Fruit fly (Drosophila melanogaster) whole organism, embryonic: ENCODE measurements around the gene Jhbp13.

Experiments used
- Asciz ChIP-seq: fragments of 200-800 bp; sonication (Bioruptor generic); optimal IDR thresholded peaks from 2 replicates; lab custom pipeline; 2017; ENCODE audit warnings: missing biosample characterization, mild to moderate bottlenecking, missing genetic modification characterization, missing genetic modification reagents
- CG10274 ChIP-seq: fragments of 200-800 bp; sonication (Bioruptor generic); optimal IDR thresholded peaks from 3 replicates; lab custom pipeline; 2017; ENCODE audit warnings: missing biosample characterization, mild to moderate bottlenecking, missing genetic modification characterization
- CG10565 ChIP-seq: fragments of 200-800 bp; sonication (Bioruptor generic); optimal IDR thresholded peaks from 3 replicates; lab custom pipeline; 2016; ENCODE audit warnings: missing biosample characterization, mild to moderate bottlenecking, missing genetic modification characterization
- CG11085 ChIP-seq: fragments of 200-800 bp; sonication (Bioruptor generic); IDR thresholded peaks from 2 replicates; pipeline ENCODE4 v1.3.6; 2022; ENCODE audit warnings: missing biosample characterization, missing genetic modification characterization
- CG11504 ChIP-seq: fragments of 200-800 bp; sonication (Bioruptor generic); optimal IDR thresholded peaks from 3 replicates; lab custom pipeline; 2019; ENCODE audit warnings: missing biosample characterization, mild to moderate bottlenecking, missing genetic modification characterization, moderate library complexity
- CG11695 ChIP-seq: fragments of 200-800 bp; sonication (Bioruptor generic); IDR thresholded peaks from 3 replicates; pipeline ENCODE4 v1.3.6; 2022; ENCODE audit warnings: missing biosample characterization, missing genetic modification characterization
- CG12219 ChIP-seq: fragments of 200-800 bp; sonication (Bioruptor generic); optimal IDR thresholded peaks from 3 replicates; lab custom pipeline; 2018; ENCODE audit warnings: missing biosample characterization, mild to moderate bottlenecking, missing genetic modification characterization
- CG12769 ChIP-seq: fragments of 200-800 bp; sonication (Bioruptor generic); optimal IDR thresholded peaks from 2 replicates; lab custom pipeline; 2019; ENCODE audit warnings: missing biosample characterization, mild to moderate bottlenecking, missing genetic modification characterization, moderate library complexity
- CG14050 ChIP-seq: fragments of 200-800 bp; sonication (Bioruptor generic); IDR thresholded peaks from 3 replicates; pipeline ENCODE4 v1.3.6; 2022; ENCODE audit warnings: missing biosample characterization, missing genetic modification characterization
- CG18011 ChIP-seq: fragments of 200-800 bp; sonication (Bioruptor generic); optimal IDR thresholded peaks from 2 replicates; lab custom pipeline; 2017; ENCODE audit warnings: missing biosample characterization, missing genetic modification characterization, mild to moderate bottlenecking, moderate library complexity, missing genotype
- CG18262 ChIP-seq: fragments of 200-800 bp; optimal IDR thresholded peaks from 3 replicates; lab custom pipeline; 2019; ENCODE audit warnings: missing biosample characterization, mild to moderate bottlenecking, missing genetic modification characterization, moderate library complexity
- CG2199 ChIP-seq: fragments of 200-800 bp; sonication (Bioruptor generic); IDR thresholded peaks from 3 replicates; pipeline ENCODE4 v1.3.6; 2022; ENCODE audit warnings: missing biosample characterization, missing genetic modification characterization
- CG2202 ChIP-seq: fragments of 200-800 bp; sonication (Bioruptor generic); optimal IDR thresholded peaks from 2 replicates; lab custom pipeline; 2018; ENCODE audit warnings: missing biosample characterization, mild to moderate bottlenecking, missing genetic modification characterization
- CG4282 ChIP-seq: fragments of 200-800 bp; sonication (Bioruptor generic); optimal IDR thresholded peaks from 2 replicates; lab custom pipeline; 2016; ENCODE audit warnings: missing biosample characterization, missing genetic modification characterization
- CG4360 ChIP-seq: fragments of 200-800 bp; sonication (Bioruptor generic); IDR thresholded peaks from 2 replicates; pipeline ENCODE4 v1.3.6; 2022; ENCODE audit warnings: missing biosample characterization, missing genetic modification characterization
- CG5180 ChIP-seq: fragments of 200-800 bp; sonication (Bioruptor generic); optimal IDR thresholded peaks from 3 replicates; lab custom pipeline; 2017; ENCODE audit warnings: missing biosample characterization, missing genetic modification characterization, mild to moderate bottlenecking, moderate library complexity, missing genetic modification reagents
- CG6175 ChIP-seq: fragments of 200-800 bp; sonication (Bioruptor generic); IDR thresholded peaks from 3 replicates; pipeline ENCODE4 v1.3.6; 2022; ENCODE audit warnings: missing biosample characterization, missing genetic modification characterization
- CG6791 ChIP-seq: fragments of 200-800 bp; sonication (Bioruptor generic); IDR thresholded peaks from 3 replicates; pipeline ENCODE4 v1.3.6; 2022; ENCODE audit warnings: missing biosample characterization, missing genetic modification characterization; ENCODE audit not compliant: partially characterized antibody
- CG8290 ChIP-seq, 3 experiments: fragments of 200-800 bp; sonication (Bioruptor generic); optimal IDR thresholded peaks; 2 replicates each; lab custom pipeline; 2016 to 2019; ENCODE audit warnings: missing biosample characterization in 3 of 3, missing genetic modification characterization in 3 of 3, mild to moderate bottlenecking in 2 of 3, moderate library complexity in 1 of 3
- CG9797 ChIP-seq: fragments of 200-800 bp; sonication (Bioruptor generic); optimal IDR thresholded peaks from 3 replicates; lab custom pipeline; 2018; ENCODE audit warnings: missing biosample characterization, mild to moderate bottlenecking, missing genetic modification characterization
- Dfd ChIP-seq, 2 experiments: fragments of >200 bp; optimal IDR thresholded peaks; 2 replicates each; lab custom pipeline; 2017; ENCODE audit warnings: missing biosample characterization in 2 of 2, missing genetic modification characterization in 2 of 2
- Doc3 ChIP-seq: fragments of 200-800 bp; sonication (Bioruptor generic); IDR thresholded peaks from 3 replicates; pipeline ENCODE4 v1.3.6; 2022; ENCODE audit warnings: missing biosample characterization, missing genetic modification characterization; ENCODE audit not compliant: partially characterized antibody
- H2.0 ChIP-seq: fragments of 200-800 bp; sonication (Bioruptor generic); IDR thresholded peaks from 2 replicates; pipeline ENCODE4 v1.3.6; 2022; ENCODE audit warnings: missing biosample characterization, missing genetic modification characterization
- MBD-R2 ChIP-seq: fragments of 200-800 bp; sonication (Bioruptor generic); IDR thresholded peaks from 2 replicates; pipeline ENCODE4 v1.3.6; 2022; ENCODE audit warnings: missing biosample characterization, missing genetic modification characterization
- NC2α ChIP-seq: fragments of 200-800 bp; sonication (Bioruptor generic); optimal IDR thresholded peaks from 2 replicates; lab custom pipeline; 2016; ENCODE audit warnings: missing biosample characterization, missing genetic modification characterization
- Sry-β ChIP-seq: fragments of 200-800 bp; sonication (Bioruptor generic); optimal IDR thresholded peaks from 2 replicates; lab custom pipeline; 2018; ENCODE audit warnings: missing biosample characterization, mild to moderate bottlenecking, missing genetic modification characterization, moderate library complexity
- Ssrp ChIP-seq: fragments of 200-800 bp; sonication (Bioruptor generic); optimal IDR thresholded peaks from 2 replicates; lab custom pipeline; 2018; ENCODE audit warnings: missing biosample characterization, mild to moderate bottlenecking, missing genetic modification characterization, moderate library complexity
- Usf ChIP-seq: fragments of 200-800 bp; sonication (Bioruptor generic); optimal IDR thresholded peaks from 2 replicates; lab custom pipeline; 2017; ENCODE audit warnings: missing genotype, missing biosample characterization, missing genetic modification characterization
- Xrp1 ChIP-seq: fragments of 200-800 bp; sonication (Bioruptor generic); IDR thresholded peaks from 2 replicates; pipeline ENCODE4 v1.3.6; 2022; ENCODE audit warnings: missing biosample characterization, missing genetic modification characterization
- az2 ChIP-seq: fragments of 200-800 bp; sonication (Bioruptor generic); optimal IDR thresholded peaks from 3 replicates; lab custom pipeline; 2016; ENCODE audit warnings: missing biosample characterization, missing genetic modification characterization
- btn ChIP-seq: fragments of 200-800 bp; sonication (Bioruptor generic); optimal IDR thresholded peaks from 2 replicates; lab custom pipeline; 2016; ENCODE audit warnings: missing biosample characterization, missing genetic modification characterization
- cad ChIP-seq: fragments of >200 bp; optimal IDR thresholded peaks from 2 replicates; lab custom pipeline; 2017; ENCODE audit warnings: missing biosample characterization, missing genetic modification characterization
- crp ChIP-seq, 2 experiments: fragments of 200-800 bp; sonication (Bioruptor generic); optimal IDR thresholded peaks; 2 replicates in 1 of 2; 3 replicates in 1 of 2; lab custom pipeline; 2017; ENCODE audit warnings: missing biosample characterization in 2 of 2, missing genetic modification characterization in 2 of 2, mild to moderate bottlenecking in 1 of 2, moderate library complexity in 1 of 2
- da ChIP-seq: fragments of 200-800 bp; sonication (Bioruptor generic); optimal IDR thresholded peaks from 2 replicates; lab custom pipeline; 2016; ENCODE audit warnings: missing biosample characterization, missing genetic modification characterization
- dm ChIP-seq: fragments of 200-800 bp; sonication (Bioruptor generic); optimal IDR thresholded peaks from 3 replicates; lab custom pipeline; 2016; ENCODE audit warnings: missing biosample characterization, missing genetic modification characterization
- esg ChIP-seq: fragments of 200-800 bp; sonication (Bioruptor generic); conservative IDR thresholded peaks from 2 replicates; pipeline ENCODE4 v1.3.6; 2022; ENCODE audit warnings: missing biosample characterization, missing genetic modification characterization
- ftz-f1 ChIP-seq: fragments of 200-800 bp; sonication (Bioruptor generic); optimal IDR thresholded peaks from 2 replicates; lab custom pipeline; 2016; ENCODE audit warnings: missing biosample characterization, missing genetic modification characterization
- fu2 ChIP-seq: fragments of 200-800 bp; sonication (Bioruptor generic); optimal IDR thresholded peaks from 2 replicates; lab custom pipeline; 2016; ENCODE audit warnings: missing biosample characterization, missing genetic modification characterization
- kah ChIP-seq: fragments of 200-800 bp; sonication (Bioruptor generic); optimal IDR thresholded peaks from 2 replicates; lab custom pipeline; 2018; ENCODE audit warnings: missing biosample characterization, mild to moderate bottlenecking, missing genetic modification characterization
- kay ChIP-seq: fragments of 200-800 bp; sonication (Bioruptor generic); optimal IDR thresholded peaks from 2 replicates; lab custom pipeline; 2016; ENCODE audit warnings: missing biosample characterization, missing genetic modification characterization
- kni ChIP-seq: fragments of 200-800 bp; sonication (Bioruptor generic); optimal IDR thresholded peaks from 3 replicates; lab custom pipeline; 2017; ENCODE audit warnings: mild to moderate bottlenecking, missing biosample characterization, missing genetic modification reagents, missing genetic modification characterization
- odd ChIP-seq: fragments of 200-800 bp; sonication (Bioruptor generic); optimal IDR thresholded peaks from 2 replicates; lab custom pipeline; 2017; ENCODE audit warnings: missing biosample characterization, mild to moderate bottlenecking, missing genetic modification characterization
- pzg ChIP-seq: fragments of 200-800 bp; sonication (Bioruptor generic); optimal IDR thresholded peaks from 3 replicates; lab custom pipeline; 2018; ENCODE audit warnings: missing biosample characterization, mild to moderate bottlenecking, missing genetic modification characterization, moderate library complexity
- schlank ChIP-seq: fragments of 200-800 bp; sonication (Bioruptor generic); optimal IDR thresholded peaks from 2 replicates; lab custom pipeline; 2018; ENCODE audit warnings: missing biosample characterization, mild to moderate bottlenecking, missing genetic modification characterization
- scrt ChIP-seq: fragments of 200-800 bp; sonication (Bioruptor generic); optimal IDR thresholded peaks from 2 replicates; lab custom pipeline; 2018; ENCODE audit warnings: missing biosample characterization, mild to moderate bottlenecking, missing genetic modification characterization, moderate library complexity
- seq ChIP-seq: fragments of 200-800 bp; sonication (Bioruptor generic); IDR thresholded peaks from 2 replicates; pipeline ENCODE4 v1.3.6; 2022; ENCODE audit warnings: missing biosample characterization, missing genetic modification characterization
- tin ChIP-seq: fragments of 200-800 bp; sonication (Bioruptor generic); optimal IDR thresholded peaks from 3 replicates; lab custom pipeline; 2016; ENCODE audit warnings: missing biosample characterization, missing genetic modification characterization
- tio ChIP-seq: fragments of 200-800 bp; sonication (Bioruptor generic); optimal IDR thresholded peaks from 2 replicates; lab custom pipeline; 2017; ENCODE audit warnings: missing biosample characterization, missing genetic modification characterization, inconsistent platforms
- vvl ChIP-seq: fragments of 200-800 bp; sonication (Bioruptor generic); IDR thresholded peaks from 2 replicates; pipeline ENCODE4 v1.3.6; 2022; ENCODE audit warnings: missing biosample characterization, missing genetic modification characterization
- zfh1 ChIP-seq: fragments of 200-800 bp; sonication (Bioruptor generic); IDR thresholded peaks from 3 replicates; pipeline ENCODE4 v1.3.6; 2022; ENCODE audit warnings: missing biosample characterization, missing genetic modification characterization

Gene Jhbp13

dm6 chr2L:13222225-13222648 is 17.6 kb upstream of the Jhbp13 start, which contains the start of the genes Ski6 and CG16812 (continued):
- TF ChIP-seq CG14050 (peak; percentile 42; the same call in 2 of the 3 replicates), schlank (no peak), Dfd (GFP tag; optimal IDR thresholded peaks at IDR 0.05; lab: Kevin White, UChicago) (no peak), CG9797 (GFP tag; lab: Kevin White, UChicago) (peak; percentile 67), tin (peak; percentile 66), CG2202 (tag; lab: Kevin White, UChicago) (peak; percentile 43), fu2 (no peak), CG10274 (no peak), scrt (GFP tag; lab: Kevin White, UChicago) (no peak), CG6791 (GFP tag; lab: Robert Waterston, UW) (peak; percentile 35; the same call in 1 of the 3 replicates), CG8290 (GFP tag; optimal IDR thresholded peaks at IDR 0.05; lab: Kevin White, UChicago) (peak; percentile 37), CG8290 (tag; optimal IDR thresholded peaks at IDR 0.05; lab: Kevin White, UChicago) (no peak), MBD-R2 (GFP tag; lab: Robert Waterston, UW) (peak; percentile 60; the same call in 1 of the 2 replicates), seq (GFP tag; lab: Robert Waterston, UW) (no peak), H2.0 (GFP tag; lab: Robert Waterston, UW) (peak; percentile 68), NC2α (no peak), CG18262 (tag; lab: Kevin White, UChicago) (peak; percentile 76), vvl (GFP tag; lab: Robert Waterston, UW) (peak; percentile 84), CG11695 (GFP tag; lab: Robert Waterston, UW) (peak; percentile 48; the same call in 1 of the 3 replicates), Sry-β (GFP tag; lab: Kevin White, UChicago) (no peak), btn (GFP tag; lab: Kevin White, UChicago) (no peak), CG12769 (no peak), tio (no peak), kah (GFP tag; lab: Kevin White, UChicago) (no peak), Asciz (no peak), CG18011 (no peak), CG4360 (GFP tag; lab: Robert Waterston, UW) (no peak), Doc3 (GFP tag; lab: Robert Waterston, UW) (no peak; the same call in 2 of the 3 replicates), cad (GFP tag; lab: Kevin White, UChicago) (no peak), zfh1 (GFP tag; lab: Robert Waterston, UW) (peak; percentile 71; the same call in 2 of the 3 replicates), CG12219 (GFP tag; lab: Kevin White, UChicago) (no peak), ftz-f1 (no peak), CG10565 (no peak), Ssrp (tag; lab: Kevin White, UChicago) (peak; percentile 56), kni (GFP tag; lab: Kevin White, UChicago) (no peak), dm (GFP tag; lab: Kevin White, UChicago) (peak; percentile 43), esg (peak; percentile 43), crp (GFP tag; optimal IDR thresholded peaks at IDR 0.05; lab: Kevin White, UChicago) (peak in 1 of 2 experiments; percentile 62), CG4282 (GFP tag; lab: Kevin White, UChicago) (no peak), CG11085 (GFP tag; lab: Robert Waterston, UW) (0 out of 2 replicates have a peak, but pooled peaks have one; percentile 26), Usf (no peak), kay (GFP tag; lab: Kevin White, UChicago) (peak; percentile 52), CG11504 (tag; lab: Kevin White, UChicago) (no peak), az2 (GFP tag; lab: Kevin White, UChicago) (peak; percentile 71), CG5180 (GFP tag; lab: Kevin White, UChicago) (no peak), CG2199 (GFP tag; lab: Robert Waterston, UW) (no peak), CG6175 (GFP tag; lab: Robert Waterston, UW) (no peak), Xrp1 (GFP tag; lab: Robert Waterston, UW) (peak; percentile 76), pzg (peak; percentile 61), da (GFP tag; lab: Kevin White, UChicago) (no peak), odd (GFP tag; lab: Kevin White, UChicago) (no peak)
